Worm (Caenorhabditis elegans) whole organism, midembryonic: Measurements from ENCODE around the gene msp-152.

Experiments
- T22C8.4 ChIP-seq: fragments of 200-800 bp; sonication (Bioruptor generic); IDR thresholded peaks from 2 replicates; pipeline ENCODE4 v1.3.6; 2022; ENCODE audit warnings: missing genetic modification characterization, missing compliant biosample characterization
- cog-1 ChIP-seq: sonication (generic microtip); optimal IDR thresholded peaks from 2 replicates; lab custom pipeline; 2016; ENCODE audit warnings: missing genetic modification characterization, missing compliant biosample characterization
- flt-1 ChIP-seq: fragments of 200-800 bp; sonication (Bioruptor generic); IDR thresholded peaks from 2 replicates; pipeline ENCODE4 v1.3.6; 2022; ENCODE audit warnings: missing genetic modification characterization, missing compliant biosample characterization
- klf-2 ChIP-seq: fragments of 200-800 bp; sonication (Bioruptor generic); conservative IDR thresholded peaks from 2 replicates; pipeline ENCODE4 v1.3.6; 2022; ENCODE audit warnings: missing genetic modification reagents, missing genetic modification characterization, missing compliant biosample characterization
- med-1 ChIP-seq: sonication (generic microtip); optimal IDR thresholded peaks from 2 replicates; lab custom pipeline; 2017; ENCODE audit warnings: missing genetic modification characterization, mild to moderate bottlenecking, missing compliant biosample characterization, antibody characterized with exemption, missing genetic modification reagents; ENCODE audit not compliant: insufficient read depth
- ref-1 ChIP-seq: fragments of 200-800 bp; sonication (Bioruptor generic); conservative IDR thresholded peaks from 2 replicates; pipeline ENCODE4 v1.3.6; 2022; ENCODE audit warnings: missing genetic modification reagents, missing genetic modification characterization, missing compliant biosample characterization
- tab-1 ChIP-seq: fragments of 200-800 bp; sonication (Bioruptor generic); IDR thresholded peaks from 2 replicates; pipeline ENCODE4 v1.3.6; 2022; ENCODE audit warnings: missing genetic modification characterization, missing compliant biosample characterization
- ztf-23 ChIP-seq: fragments of 200-800 bp; sonication (Bioruptor generic); IDR thresholded peaks from 2 replicates; pipeline ENCODE4 v1.3.6; 2022; ENCODE audit warnings: missing genetic modification reagents, missing genetic modification characterization, missing compliant biosample characterization

- TF ChIP-seq T22C8.4 (GFP tag; lab: Robert Waterston, UW) = no peak
- no peak for TF ChIP-seq ztf-23 (GFP tag; lab: Robert Waterston, UW)
- TF ChIP-seq med-1 (GFP tag; lab: Kevin White, UChicago) = no peak
- TF ChIP-seq cog-1 (tag; lab: Kevin White, UChicago) = no peak
- TF ChIP-seq ref-1 (GFP tag; lab: Robert Waterston, UW) = no peak
- TF ChIP-seq tab-1 (GFP tag; lab: Robert Waterston, UW) = no peak
- TF ChIP-seq klf-2 = no peak
- TF ChIP-seq flt-1 (GFP tag; lab: Robert Waterston, UW) = no peak
Observed at ce11 chrII:4888527-4889487, 44.0 kb upstream of the msp-152 start, which contains the start of gene pgm-1.
